Worm (Caenorhabditis elegans) whole organism, young adult: ENCODE measurements around the gene hex-1.
A peak's percentile ranks its signal among the peaks of the same experiment; 100 is the strongest.

Experiments
- B0035.1 ChIP-seq: sonication (generic microtip); optimal IDR thresholded peaks from 2 replicates; lab custom pipeline; 2016; ENCODE audit warnings: missing genetic modification characterization, mild to moderate bottlenecking, missing compliant biosample characterization, missing genotype, missing genetic modification reagents
- B0261.1 ChIP-seq: sonication (generic microtip); optimal IDR thresholded peaks from 2 replicates; lab custom pipeline; 2016; ENCODE audit warnings: mild to moderate bottlenecking, missing genetic modification characterization, moderate library complexity, missing compliant biosample characterization
- F23B12.7 ChIP-seq: sonication (generic microtip); optimal IDR thresholded peaks from 2 replicates; lab custom pipeline; 2017; ENCODE audit warnings: missing genetic modification characterization, mild to moderate bottlenecking, missing compliant biosample characterization, antibody characterized with exemption, moderate library complexity; ENCODE audit not compliant: insufficient read depth
- F49E8.2 ChIP-seq: sonication (generic microtip); optimal IDR thresholded peaks from 3 replicates; lab custom pipeline; 2017; ENCODE audit warnings: missing genetic modification characterization, mild to moderate bottlenecking, missing compliant biosample characterization, antibody characterized with exemption, moderate library complexity; ENCODE audit not compliant: insufficient read depth
- F52B5.7 ChIP-seq: sonication (generic microtip); optimal IDR thresholded peaks from 2 replicates; lab custom pipeline; 2016; ENCODE audit warnings: mild to moderate bottlenecking, missing genetic modification characterization, missing compliant biosample characterization
- F55B11.4 ChIP-seq: sonication (generic microtip); optimal IDR thresholded peaks from 2 replicates; lab custom pipeline; 2016; ENCODE audit warnings: missing compliant biosample characterization, missing genetic modification characterization, borderline replicate concordance; ENCODE audit not compliant: insufficient read depth
- F57A8.1 ChIP-seq: fragments of 200-800 bp; sonication (Bioruptor generic); optimal IDR thresholded peaks from 2 replicates; lab custom pipeline; 2018; ENCODE audit warnings: mild to moderate bottlenecking, missing genetic modification characterization, moderate library complexity, missing compliant biosample characterization
- T07F8.4 ChIP-seq: sonication (generic microtip); optimal IDR thresholded peaks from 2 replicates; lab custom pipeline; 2016; ENCODE audit warnings: mild to moderate bottlenecking, missing genetic modification characterization, moderate library complexity, missing compliant biosample characterization
- bed-2 ChIP-seq: fragments of 200-800 bp; sonication (Bioruptor generic); IDR thresholded peaks from 2 replicates; pipeline ENCODE4 v1.3.6; 2022; ENCODE audit warnings: missing genetic modification reagents, missing genetic modification characterization, missing compliant biosample characterization
- ccch-3 ChIP-seq: fragments of 200-800 bp; sonication (Bioruptor generic); optimal IDR thresholded peaks from 2 replicates; lab custom pipeline; 2018; ENCODE audit warnings: mild to moderate bottlenecking, missing genetic modification characterization, missing compliant biosample characterization
- ceh-27 ChIP-seq: fragments of 200-800 bp; sonication (Bioruptor generic); optimal IDR thresholded peaks from 2 replicates; lab custom pipeline; 2018; ENCODE audit warnings: mild to moderate bottlenecking, missing genetic modification characterization, moderate library complexity, missing compliant biosample characterization
- chd-7 ChIP-seq: sonication (generic microtip); optimal IDR thresholded peaks from 2 replicates; lab custom pipeline; 2016; ENCODE audit warnings: mild to moderate bottlenecking, missing genetic modification characterization, moderate library complexity, missing compliant biosample characterization
- dpff-1 ChIP-seq: sonication (generic microtip); optimal IDR thresholded peaks from 2 replicates; lab custom pipeline; 2017; ENCODE audit warnings: mild to moderate bottlenecking, missing genetic modification characterization, missing compliant biosample characterization
- dpl-1 ChIP-seq: fragments of 150-350 bp; optimal IDR thresholded peaks from 2 replicates; lab custom pipeline; 2014; ENCODE audit warnings: missing biosample characterization, missing genetic modification reagents, missing genetic modification characterization
- efl-1 ChIP-seq: fragments of 150-350 bp; optimal IDR thresholded peaks from 2 replicates; lab custom pipeline; 2014; ENCODE audit warnings: missing biosample characterization, missing genetic modification reagents, missing genetic modification characterization
- egl-18 ChIP-seq: fragments of 200-800 bp; sonication (Bioruptor generic); IDR thresholded peaks from 2 replicates; pipeline ENCODE4 v1.3.6; 2022; ENCODE audit warnings: missing genetic modification reagents, missing genetic modification characterization, missing compliant biosample characterization
- egl-44 ChIP-seq: fragments of 200-800 bp; sonication (Bioruptor generic); IDR thresholded peaks from 2 replicates; pipeline ENCODE4 v1.3.6; 2022; ENCODE audit warnings: missing genetic modification reagents, missing genetic modification characterization, missing compliant biosample characterization
- ekl-4 ChIP-seq: fragments of 200-800 bp; sonication (Bioruptor generic); IDR thresholded peaks from 2 replicates; pipeline ENCODE4 v1.3.6; 2022; ENCODE audit warnings: missing genetic modification reagents, missing genetic modification characterization, missing compliant biosample characterization
- fkh-3 ChIP-seq: sonication (generic microtip); optimal IDR thresholded peaks from 2 replicates; lab custom pipeline; 2016; ENCODE audit warnings: mild to moderate bottlenecking, missing genetic modification characterization, missing compliant biosample characterization
- hmg-1.2 ChIP-seq: fragments of 200-800 bp; sonication (Bioruptor generic); IDR thresholded peaks from 2 replicates; pipeline ENCODE4 v1.3.6; 2022; ENCODE audit warnings: missing genetic modification reagents, missing genetic modification characterization, missing compliant biosample characterization
- madf-6 ChIP-seq: fragments of 200-800 bp; sonication (Bioruptor generic); IDR thresholded peaks from 2 replicates; pipeline ENCODE4 v1.3.6; 2022; ENCODE audit warnings: missing genetic modification reagents, missing genetic modification characterization, missing compliant biosample characterization
- mcd-1 ChIP-seq: fragments of 200-800 bp; sonication (Bioruptor generic); IDR thresholded peaks from 2 replicates; pipeline ENCODE4 v1.3.6; 2022; ENCODE audit warnings: missing genetic modification reagents, missing genetic modification characterization, missing compliant biosample characterization
- mes-4 ChIP-seq: sonication (generic microtip); optimal IDR thresholded peaks from 2 replicates; lab custom pipeline; 2016; ENCODE audit warnings: missing genotype, missing genetic modification characterization, missing compliant biosample characterization
- nfyb-1 ChIP-seq: fragments of 200-800 bp; sonication (Bioruptor generic); IDR thresholded peaks from 2 replicates; pipeline ENCODE4 v1.3.6; 2022; ENCODE audit warnings: missing genetic modification reagents, missing genetic modification characterization, missing compliant biosample characterization
- nhr-80 ChIP-seq: sonication (generic microtip); optimal IDR thresholded peaks from 2 replicates; lab custom pipeline; 2016; ENCODE audit warnings: missing genetic modification characterization, missing compliant biosample characterization
- sea-2 ChIP-seq: fragments of 200-800 bp; sonication (Bioruptor generic); IDR thresholded peaks from 2 replicates; pipeline ENCODE4 v1.3.6; 2022; ENCODE audit warnings: missing genetic modification characterization, missing compliant biosample characterization
- snpc-4 ChIP-seq, 5 experiments: fragments of 150-350 bp in 1 of 5; sonication (generic microtip) in 4 of 5; optimal IDR thresholded peaks; 2 replicates each; lab custom pipeline; 2014 to 2018; ENCODE audit warnings: missing genetic modification characterization in 5 of 5, missing biosample characterization in 3 of 5, antibody characterized with exemption in 2 of 5, mild to moderate bottlenecking in 2 of 5, missing compliant biosample characterization in 2 of 5, missing genotype in 2 of 5, moderate library complexity in 2 of 5, missing genetic modification reagents in 1 of 5
- tbx-9 ChIP-seq: sonication (generic microtip); optimal IDR thresholded peaks from 2 replicates; lab custom pipeline; 2016; ENCODE audit warnings: borderline replicate concordance, missing genetic modification characterization, inconsistent platforms, missing compliant biosample characterization
- zim-3 ChIP-seq: sonication (generic microtip); optimal IDR thresholded peaks from 2 replicates; lab custom pipeline; 2017; ENCODE audit warnings: mild to moderate bottlenecking, missing genetic modification characterization, moderate library complexity, missing compliant biosample characterization

The hex-1 gene

ce11 chrX:2220850-2221249, at the start of gene hex-1:
TSS of gene hex-1 (plus strand) at chrX:2221150.
- TF ChIP-seq efl-1 (no peak), hmg-1.2 (GFP tag; lab: Robert Waterston, UW) (no peak), F57A8.1 (GFP tag; lab: Kevin White, UChicago) (no peak), bed-2 (GFP tag; lab: Robert Waterston, UW) (no peak), snpc-4 (GFP tag; optimal IDR thresholded peaks at IDR 0.05; lab: Kevin White, UChicago) (no peak), snpc-4 (tag; optimal IDR thresholded peaks at IDR 0.05; lab: Kevin White, UChicago) (no peak), F49E8.2 (tag; lab: Kevin White, UChicago) (no peak), ccch-3 (GFP tag; lab: Kevin White, UChicago) (no peak), nhr-80 (tag; lab: Kevin White, UChicago) (no peak), fkh-3 (no peak)
- TF ChIP-seq, all 124 proteins: peak for 0

- TF ChIP-seq ceh-27 (GFP tag; lab: Kevin White, UChicago) (no peak), zim-3 (tag; lab: Kevin White, UChicago) (no peak), B0261.1 (tag; lab: Kevin White, UChicago) (no peak), dpl-1 (GFP tag; lab: Kevin White, UChicago) (no peak), fkh-3 (no peak), egl-18 (GFP tag; lab: Robert Waterston, UW) (no peak), F57A8.1 (GFP tag; lab: Kevin White, UChicago) (no peak)
Observed at ce11 chrX:2176361-2176880, 44.5 kb upstream of the hex-1 start, which contains the start of gene F48B9.8. TSS of gene F48B9.8 (minus strand) at chrX:2176411.

DNA sequence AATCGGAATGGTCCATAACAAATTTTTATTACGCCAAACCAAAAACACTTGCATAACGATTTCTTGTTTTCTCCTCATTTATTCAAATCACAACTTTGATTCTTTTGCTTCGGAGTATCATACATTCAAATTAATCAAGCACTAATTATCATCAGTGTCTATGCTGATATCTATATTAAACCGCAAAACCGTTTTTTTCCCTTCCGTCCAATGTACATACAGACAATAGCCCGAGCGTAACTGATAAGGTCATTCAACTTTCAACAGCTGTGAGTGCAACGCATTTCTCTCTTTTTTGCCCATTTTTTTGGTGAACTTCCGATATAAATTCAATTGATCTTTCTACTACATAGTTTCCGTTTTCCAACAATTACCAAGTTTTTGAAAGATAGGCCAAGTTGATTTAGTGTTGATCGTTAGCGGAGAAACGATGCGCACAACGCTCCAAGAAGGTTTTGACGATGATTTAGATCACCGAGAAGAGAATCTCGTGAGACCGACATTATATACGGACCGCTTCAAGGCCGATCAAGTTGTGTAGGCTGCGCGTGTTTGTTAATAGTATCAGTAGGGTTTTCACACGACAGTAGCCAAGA, 43.1 kb upstream of the hex-1 start:
- TF ChIP-seq mcd-1 (no peak), B0035.1 (tag; lab: Kevin White, UChicago) (no peak), tbx-9 (tag; lab: Kevin White, UChicago) (no peak), egl-44 (GFP tag; lab: Robert Waterston, UW) (no peak), ekl-4 (GFP tag; lab: Robert Waterston, UW) (no peak), nfyb-1 (GFP tag; lab: Robert Waterston, UW) (no peak)

DNA sequence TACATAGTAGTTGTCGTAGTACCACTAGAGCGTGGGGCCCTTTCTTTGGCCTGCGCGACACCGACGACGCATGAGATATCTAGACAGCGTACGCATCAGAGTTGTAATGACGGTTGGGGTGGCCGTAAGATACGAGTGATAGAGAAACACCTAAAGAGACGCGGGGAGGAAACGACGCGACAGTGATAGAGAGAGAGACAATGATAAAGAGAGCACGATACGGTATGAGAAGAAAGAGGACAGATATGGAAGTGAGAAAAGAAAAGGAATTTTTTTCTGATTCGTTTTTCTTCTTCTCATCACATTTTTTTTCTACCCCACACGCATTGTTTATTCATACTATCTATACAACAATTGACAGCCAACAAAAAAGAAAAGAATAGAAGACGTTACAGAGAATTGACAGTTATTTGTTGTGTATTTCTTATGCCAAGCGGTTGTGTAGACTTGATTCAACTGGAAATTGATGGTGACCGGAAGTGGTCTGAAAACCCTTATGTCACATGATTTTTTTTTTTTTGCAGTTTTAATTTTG, 42.5 kb upstream of the hex-1 start:
- peak; percentile 57 for TF ChIP-seq nhr-80 (tag; lab: Kevin White, UChicago)
- TF ChIP-seq sea-2 (GFP tag; lab: Robert Waterston, UW) = no peak

ce11 chrX:2180588-2180987, 40.4 kb upstream of the hex-1 start, which contains the start of gene F48B9.1:
TSS of gene F48B9.1 (plus strand) at chrX:2180888.
- TF ChIP-seq mes-4 (tag; lab: Kevin White, UChicago) = no peak
- TF ChIP-seq T07F8.4 (tag; lab: Kevin White, UChicago) = no peak
- no peak for TF ChIP-seq nfyb-1 (GFP tag; lab: Robert Waterston, UW)
- no peak for TF ChIP-seq F23B12.7 (tag; lab: Kevin White, UChicago)
- TF ChIP-seq madf-6 (GFP tag; lab: Robert Waterston, UW) = no peak
- TF ChIP-seq F55B11.4 (tag; lab: Kevin White, UChicago) = no peak
- no peak for TF ChIP-seq dpff-1 (tag; lab: Kevin White, UChicago)
- TF ChIP-seq chd-7 (tag; lab: Kevin White, UChicago) = no peak
- TF ChIP-seq F52B5.7 (tag; lab: Kevin White, UChicago) = no peak
